Fruit fly (Drosophila melanogaster) whole organism, wandering third instar larva: ENCODE data around the gene Pvf3.

ENCODE experiments used
- Abd-B ChIP-seq: fragments of >200 bp; optimal IDR thresholded peaks from 2 replicates; lab custom pipeline; 2017; ENCODE audit warnings: missing biosample characterization, missing genetic modification characterization
- CG9705 ChIP-seq: fragments of 200-800 bp; sonication (Bioruptor generic); optimal IDR thresholded peaks from 2 replicates; lab custom pipeline; 2018; ENCODE audit warnings: missing biosample characterization, mild to moderate bottlenecking, missing genetic modification characterization
- CrebA ChIP-seq: fragments of 200-800 bp; sonication (Bioruptor generic); optimal IDR thresholded peaks from 2 replicates; lab custom pipeline; 2016; ENCODE audit warnings: missing biosample characterization, mild to moderate bottlenecking, missing genetic modification characterization, borderline replicate concordance
- Dif ChIP-seq: fragments of 200-275, 200-300 bp; sonication (Bioruptor generic); optimal IDR thresholded peaks from 2 replicates; lab custom pipeline; 2018; ENCODE audit warnings: missing biosample characterization, missing genetic modification characterization; ENCODE audit not compliant: partially characterized antibody
- HLH106 ChIP-seq: fragments of 200-800 bp; optimal IDR thresholded peaks from 3 replicates; lab custom pipeline; 2019; ENCODE audit warnings: missing biosample characterization, mild to moderate bottlenecking, missing genetic modification characterization, moderate library complexity
- Hnf4 ChIP-seq: fragments of 200-800 bp; sonication (Bioruptor generic); optimal IDR thresholded peaks from 2 replicates; lab custom pipeline; 2016; ENCODE audit warnings: missing biosample characterization, mild to moderate bottlenecking, missing genetic modification characterization
- Hr83 ChIP-seq: fragments of 200-300 bp; sonication (Bioruptor generic); optimal IDR thresholded peaks from 2 replicates; lab custom pipeline; 2016; ENCODE audit warnings: missing biosample characterization, mild to moderate bottlenecking, missing genetic modification characterization, moderate library complexity; ENCODE audit not compliant: poor library complexity, severe bottlenecking
- Jra ChIP-seq: sonication (Bioruptor generic); optimal IDR thresholded peaks from 2 replicates; lab custom pipeline; 2016; ENCODE audit warnings: missing biosample characterization, missing genetic modification characterization
- Mio ChIP-seq: sonication (Bioruptor generic); optimal IDR thresholded peaks from 2 replicates; lab custom pipeline; 2016; ENCODE audit warnings: missing biosample characterization, missing genetic modification characterization
- Myc ChIP-seq: fragments of >200 bp; optimal IDR thresholded peaks from 2 replicates; lab custom pipeline; 2017
- N ChIP-seq: fragments of >200 bp; optimal IDR thresholded peaks from 2 replicates; lab custom pipeline; 2018; ENCODE audit warnings: missing biosample characterization, missing external identifiers, missing genetic modification characterization
- OdsH ChIP-seq: fragments of 200-800 bp; sonication (Bioruptor generic); optimal IDR thresholded peaks from 2 replicates; lab custom pipeline; 2016; ENCODE audit warnings: missing biosample characterization, mild to moderate bottlenecking, missing genetic modification characterization
- Rel ChIP-seq, 2 experiments: fragments of 200-800 bp; sonication (Bioruptor generic) in 1 of 2; optimal IDR thresholded peaks; 2 replicates in 1 of 2; 3 replicates in 1 of 2; lab custom pipeline; 2016 to 2019; ENCODE audit warnings: mild to moderate bottlenecking in 2 of 2, missing biosample characterization in 2 of 2, missing genetic modification characterization in 2 of 2, moderate library complexity in 1 of 2
- Sp1 ChIP-seq: fragments of 200-800 bp; sonication (Bioruptor generic); optimal IDR thresholded peaks from 3 replicates; lab custom pipeline; 2019; ENCODE audit warnings: missing biosample characterization, mild to moderate bottlenecking, missing genetic modification characterization, moderate library complexity
- Vsx2 ChIP-seq: fragments of 200-300, 225-300 bp; sonication (Bioruptor generic); optimal IDR thresholded peaks from 2 replicates; lab custom pipeline; 2018; ENCODE audit warnings: missing biosample characterization, missing genetic modification characterization; ENCODE audit not compliant: partially characterized antibody
- br ChIP-seq: fragments of 200-800 bp; sonication (Bioruptor generic); optimal IDR thresholded peaks from 2 replicates; lab custom pipeline; 2016; ENCODE audit warnings: missing biosample characterization, missing genetic modification characterization
- brk ChIP-seq: fragments of 200-800 bp; sonication (Bioruptor generic); optimal IDR thresholded peaks from 2 replicates; lab custom pipeline; 2016; ENCODE audit warnings: missing biosample characterization, mild to moderate bottlenecking, missing genetic modification characterization
- dl ChIP-seq, 2 experiments: fragments of 175-275, 200-275 bp in 1 of 2; fragments of 200-275 bp in 1 of 2; sonication (Bioruptor generic); optimal IDR thresholded peaks; lab custom pipeline; 2018; ENCODE audit warnings: mild to moderate bottlenecking in 2 of 2, missing biosample characterization in 2 of 2, missing genetic modification characterization in 2 of 2, moderate library complexity in 2 of 2; ENCODE audit not compliant: partially characterized antibody in 2 of 2, insufficient read depth in 1 of 2
- dmrt93B ChIP-seq: fragments of 200-800 bp; sonication (Bioruptor generic); optimal IDR thresholded peaks from 2 replicates; lab custom pipeline; 2018; ENCODE audit warnings: missing biosample characterization, mild to moderate bottlenecking, missing genetic modification characterization
- ey ChIP-seq: fragments of 200-800 bp; sonication (Bioruptor generic); optimal IDR thresholded peaks from 2 replicates; lab custom pipeline; 2016; ENCODE audit warnings: missing biosample characterization, missing genetic modification characterization
- foxo ChIP-seq, 2 experiments: fragments of 200-800 bp; sonication (Bioruptor generic); optimal IDR thresholded peaks; 2 replicates in 1 of 2; 3 replicates in 1 of 2; lab custom pipeline; 2016 to 2017; ENCODE audit warnings: missing biosample characterization in 2 of 2, missing genetic modification characterization in 2 of 2
- fru ChIP-seq: fragments of 200-800 bp; sonication (Bioruptor generic); optimal IDR thresholded peaks from 3 replicates; lab custom pipeline; 2016; ENCODE audit warnings: missing biosample characterization, mild to moderate bottlenecking, missing genetic modification characterization
- h ChIP-seq: fragments of 200-800 bp; sonication (Bioruptor generic); optimal IDR thresholded peaks from 3 replicates; lab custom pipeline; 2016; ENCODE audit warnings: missing biosample characterization, mild to moderate bottlenecking, missing genetic modification characterization
- jim ChIP-seq: fragments of 175-275, 200-325 bp; sonication (Bioruptor generic); optimal IDR thresholded peaks from 2 replicates; lab custom pipeline; 2016; ENCODE audit warnings: missing biosample characterization, mild to moderate bottlenecking, missing genetic modification characterization
- lola ChIP-seq: fragments of >200 bp; optimal IDR thresholded peaks from 2 replicates; lab custom pipeline; 2017; ENCODE audit warnings: missing biosample characterization, missing genetic modification characterization
- pan ChIP-seq: fragments of >200 bp; optimal IDR thresholded peaks from 2 replicates; lab custom pipeline; 2017
- psq ChIP-seq: fragments of 200-800 bp; sonication (Bioruptor generic); optimal IDR thresholded peaks from 3 replicates; lab custom pipeline; 2017; ENCODE audit warnings: missing biosample characterization, mild to moderate bottlenecking, missing genetic modification characterization, moderate library complexity
- rgr ChIP-seq: fragments of 200-800 bp; sonication (Bioruptor generic); optimal IDR thresholded peaks from 3 replicates; lab custom pipeline; 2016; ENCODE audit warnings: missing biosample characterization, mild to moderate bottlenecking, missing genetic modification characterization
- sage ChIP-seq: fragments of 200-800 bp; sonication (Bioruptor generic); optimal IDR thresholded peaks from 2 replicates; lab custom pipeline; 2016; ENCODE audit warnings: missing biosample characterization, mild to moderate bottlenecking, missing genetic modification characterization
- tai ChIP-seq: sonication (Bioruptor generic); optimal IDR thresholded peaks from 2 replicates; lab custom pipeline; 2016; ENCODE audit warnings: missing biosample characterization, missing genetic modification characterization
- usp ChIP-seq: fragments of >200 bp; optimal IDR thresholded peaks from 2 replicates; lab custom pipeline; 2017; ENCODE audit warnings: missing biosample characterization, missing genetic modification characterization
- woc ChIP-seq: sonication (Bioruptor generic); optimal IDR thresholded peaks from 2 replicates; lab custom pipeline; 2016; ENCODE audit warnings: missing biosample characterization, mild to moderate bottlenecking, missing genetic modification characterization

The Pvf3 gene

DNA sequence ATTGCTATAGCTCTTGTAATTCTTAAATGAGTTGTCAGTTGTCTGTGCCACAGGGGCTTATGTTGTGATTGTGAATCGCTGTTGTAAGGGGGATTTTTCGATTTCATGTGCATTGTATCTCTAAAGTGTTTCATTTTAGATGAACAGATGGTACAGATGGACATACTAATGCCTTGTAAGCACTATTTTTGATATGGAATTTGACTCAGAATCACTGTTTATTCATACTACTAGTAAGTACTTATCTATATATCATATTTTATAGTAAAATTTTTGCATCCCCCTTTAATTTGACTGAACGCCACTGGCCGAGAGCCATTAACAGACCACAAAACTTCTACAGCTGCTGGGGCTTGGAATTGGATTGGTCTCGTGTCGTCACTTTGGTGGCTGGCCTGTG is 56.7 kb downstream of the Pvf3 start:
- TF ChIP-seq sage (GFP tag; lab: Kevin White, UChicago) (no peak), Dif (GFP tag; lab: Kevin White, UChicago) (no peak), Hnf4 (GFP tag; lab: Kevin White, UChicago) (no peak)
- TF ChIP-seq, all 38 proteins: peak for 0

DNA sequence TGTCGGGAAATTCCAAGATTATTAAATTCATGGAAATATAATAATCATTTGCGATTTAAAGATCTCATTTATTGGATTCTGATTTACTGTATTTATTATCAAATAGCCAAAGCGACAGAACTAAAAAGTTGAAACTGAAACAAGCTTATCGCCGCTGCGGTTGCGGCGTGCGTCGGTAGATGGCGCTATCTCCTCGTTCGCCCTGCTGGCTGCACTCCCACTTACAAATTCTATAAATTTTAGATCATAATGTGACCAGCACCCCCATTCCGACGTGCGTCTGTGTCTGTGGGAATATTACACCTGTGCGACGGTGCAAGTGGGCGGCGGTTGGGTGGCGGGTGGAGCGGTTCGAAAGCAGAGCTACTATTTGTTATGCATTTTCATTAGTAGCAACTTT is 60.1 kb downstream of the Pvf3 start:
- TF ChIP-seq Sp1 (GFP tag; lab: Kevin White, UChicago) (no peak), rgr (GFP tag; lab: Kevin White, UChicago) (no peak), CrebA (GFP tag; lab: Kevin White, UChicago) (no peak), fru (GFP tag; lab: Kevin White, UChicago) (no peak), Jra (GFP tag; lab: Kevin White, UChicago) (no peak), pan (lab: Kevin White, UChicago) (no peak), Mio (no peak), Rel (GFP tag; optimal IDR thresholded peaks at IDR 0.05; lab: Kevin White, UChicago) (no peak), Rel (tag; optimal IDR thresholded peaks at IDR 0.05; lab: Kevin White, UChicago) (no peak), Hnf4 (GFP tag; lab: Kevin White, UChicago) (no peak), br (GFP tag; lab: Kevin White, UChicago) (no peak), dmrt93B (GFP tag; lab: Kevin White, UChicago) (no peak), usp (GFP tag; lab: Kevin White, UChicago) (no peak), dl (GFP tag; optimal IDR thresholded peaks at IDR 0.05; lab: Kevin White, UChicago; ENCODE audit: insufficient read depth in 1 of 2, partially characterized antibody in 2 of 2) (no peak), Myc (lab: Kevin White, UChicago) (no peak), ey (no peak)

DNA sequence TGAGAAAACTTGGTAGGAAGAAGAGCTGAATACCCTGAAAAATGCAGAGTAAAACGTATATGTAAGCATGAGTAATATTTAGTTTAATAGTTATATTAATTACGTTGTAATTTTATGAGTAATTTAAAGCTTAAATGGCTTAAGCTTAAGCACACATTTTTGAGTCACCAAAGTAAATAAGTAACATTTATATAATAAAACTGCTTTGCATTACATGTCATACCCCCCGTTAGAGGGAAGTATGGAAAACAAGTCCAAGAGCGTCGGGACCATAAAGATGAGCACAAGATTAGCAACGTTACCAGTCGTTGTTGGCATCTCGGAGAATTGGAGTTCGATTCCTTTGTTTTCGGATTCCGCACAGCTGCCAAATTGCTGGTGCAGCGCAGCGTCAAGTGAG is 63.2 kb downstream of the Pvf3 start:
- peak; percentile 26 for TF ChIP-seq rgr (GFP tag; lab: Kevin White, UChicago)
- peak in 1 of 2 experiments; percentile 32 for TF ChIP-seq foxo (GFP tag; optimal IDR thresholded peaks at IDR 0.05; lab: Kevin White, UChicago)
- peak; percentile 36 for TF ChIP-seq Sp1 (GFP tag; lab: Kevin White, UChicago)
- peak; percentile 15 for TF ChIP-seq woc
- peak; percentile 55 for TF ChIP-seq OdsH (GFP tag; lab: Kevin White, UChicago)
- TF ChIP-seq Abd-B (GFP tag; lab: Kevin White, UChicago), result no peak
- TF ChIP-seq h (GFP tag; lab: Kevin White, UChicago), result peak; percentile 35
- no peak for TF ChIP-seq jim (GFP tag; lab: Kevin White, UChicago)
- no peak for TF ChIP-seq lola (GFP tag; lab: Kevin White, UChicago)
- TF ChIP-seq fru (GFP tag; lab: Kevin White, UChicago), result peak; percentile 25
- TF ChIP-seq psq (GFP tag; lab: Kevin White, UChicago), result peak; percentile 32
- TF ChIP-seq N (GFP tag; lab: Kevin White, UChicago), result no peak

DNA sequence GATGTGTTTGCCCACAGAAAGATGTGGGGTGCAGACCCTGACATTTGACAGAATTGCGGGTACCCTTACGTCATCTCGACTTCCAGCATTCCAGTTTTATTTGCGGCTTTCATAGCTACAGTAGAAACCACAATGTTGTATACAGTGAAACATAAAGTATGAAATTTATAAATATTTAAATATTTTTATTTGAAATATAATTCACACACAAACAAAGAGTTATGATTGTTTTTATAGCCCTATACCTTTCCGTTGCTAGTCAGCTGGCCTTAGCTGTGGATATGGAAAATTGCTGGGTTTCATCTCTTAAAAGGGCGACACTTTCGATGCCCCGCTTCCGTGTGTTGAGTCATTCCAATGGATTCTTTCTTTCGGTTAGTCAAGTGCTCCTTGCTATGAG is 66.6 kb downstream of the Pvf3 start:
- no peak for TF ChIP-seq Sp1 (GFP tag; lab: Kevin White, UChicago)
- TF ChIP-seq woc, result no peak
- no peak for TF ChIP-seq sage (GFP tag; lab: Kevin White, UChicago)
- no peak for TF ChIP-seq Jra (GFP tag; lab: Kevin White, UChicago)
- no peak for TF ChIP-seq Hnf4 (GFP tag; lab: Kevin White, UChicago)
- TF ChIP-seq psq (GFP tag; lab: Kevin White, UChicago), result peak; percentile 20
- peak; percentile 32 for TF ChIP-seq HLH106 (tag; lab: Kevin White, UChicago)
- peak in 1 of 2 experiments; percentile 28 for TF ChIP-seq foxo (GFP tag; optimal IDR thresholded peaks at IDR 0.05; lab: Kevin White, UChicago)
- TF ChIP-seq, all 38 proteins: peak for 3

DNA sequence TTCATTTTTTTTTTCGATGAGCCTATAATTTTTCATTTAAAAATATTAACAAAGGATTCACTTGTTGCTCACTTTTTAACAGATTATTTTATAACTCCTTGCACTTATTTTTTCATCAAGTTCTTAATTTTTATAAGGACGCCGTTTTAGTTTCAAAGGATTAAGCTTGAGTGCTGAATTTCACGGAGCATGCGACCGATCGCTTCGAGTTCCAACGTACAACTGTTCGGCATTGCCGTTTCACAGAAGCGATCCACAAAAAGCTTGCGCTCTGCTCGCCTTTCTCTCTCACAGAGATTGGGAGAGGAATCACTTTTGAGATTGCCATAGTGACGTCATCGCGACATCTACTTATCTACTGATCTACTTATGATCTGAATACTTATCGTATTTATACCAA is 73.1 kb downstream of the Pvf3 start, which contains the start of gene Pvf2:
Pvf2 (minus strand) TSS at position 226 of the 400 bp plus-strand sequence.
- TF ChIP-seq Rel (GFP tag; optimal IDR thresholded peaks at IDR 0.05; lab: Kevin White, UChicago), result no peak
- TF ChIP-seq Rel (tag; optimal IDR thresholded peaks at IDR 0.05; lab: Kevin White, UChicago), result no peak
- no peak for TF ChIP-seq psq (GFP tag; lab: Kevin White, UChicago)
- no peak for TF ChIP-seq sage (GFP tag; lab: Kevin White, UChicago)
- TF ChIP-seq br (GFP tag; lab: Kevin White, UChicago), result no peak
- no peak for TF ChIP-seq ey
- TF ChIP-seq dmrt93B (GFP tag; lab: Kevin White, UChicago), result no peak
- no peak for TF ChIP-seq tai (GFP tag; lab: Kevin White, UChicago)
- peak; percentile 74 for TF ChIP-seq Dif (GFP tag; lab: Kevin White, UChicago)
- peak in 1 of 2 experiments; percentile 22 for TF ChIP-seq dl (GFP tag; optimal IDR thresholded peaks at IDR 0.05; lab: Kevin White, UChicago; ENCODE audit: insufficient read depth in 1 of 2, partially characterized antibody in 2 of 2)
- no peak for TF ChIP-seq Hr83
- no peak for TF ChIP-seq rgr (GFP tag; lab: Kevin White, UChicago)
- TF ChIP-seq lola (GFP tag; lab: Kevin White, UChicago), result no peak
- no peak for TF ChIP-seq usp (GFP tag; lab: Kevin White, UChicago)
- no peak for TF ChIP-seq woc
- TF ChIP-seq pan (lab: Kevin White, UChicago), result no peak
- TF ChIP-seq CG9705, result no peak
- TF ChIP-seq Vsx2 (GFP tag; lab: Kevin White, UChicago), result peak; percentile 36
- no peak for TF ChIP-seq brk (GFP tag; lab: Kevin White, UChicago)
- TF ChIP-seq Myc (lab: Kevin White, UChicago), result no peak
- no peak for TF ChIP-seq Jra (GFP tag; lab: Kevin White, UChicago)
- TF ChIP-seq jim (GFP tag; lab: Kevin White, UChicago), result no peak
- no peak for TF ChIP-seq OdsH (GFP tag; lab: Kevin White, UChicago)
